Worm (Caenorhabditis elegans): Measurements from ENCODE around the gene T03G11.9.

Gene T03G11.9

DNA sequence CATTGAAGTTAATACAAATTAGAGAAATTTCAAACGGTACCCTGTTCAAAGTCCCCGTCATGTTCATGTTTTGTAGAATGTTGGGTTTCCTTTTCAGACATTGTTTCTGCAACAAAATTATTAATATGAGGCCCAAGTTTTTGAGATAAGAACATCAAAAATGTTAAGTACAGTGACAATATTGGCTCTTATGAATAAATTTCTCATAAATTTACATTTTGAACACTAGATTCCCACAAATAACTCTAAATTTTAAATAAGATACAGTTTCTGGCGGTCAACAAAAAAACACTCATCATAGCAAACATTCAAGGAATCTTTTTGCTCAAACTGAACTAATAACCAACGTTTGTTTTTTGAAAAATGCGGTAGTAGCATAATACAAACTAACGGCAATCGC, 42.2 kb downstream of the T03G11.9 start, which contains the start of gene H28G03.3:
H28G03.3 (minus strand) TSS at position 101 of the 400 bp plus-strand sequence.
- TF ChIP-seq ceh-19 (GFP tag; optimal IDR thresholded peaks at IDR 0.05) (no peak), pha-4 (tag; optimal IDR thresholded peaks at IDR 0.05) (no peak), sox-2 (GFP tag; IDR thresholded peaks at IDR 0.05) (no peak), fax-1 (tag; optimal IDR thresholded peaks at IDR 0.05) (no peak)
